Worm (Caenorhabditis elegans) whole organism, mixed stage, embryonic: ENCODE measurements around the gene hda-2.

Source experiments
- lsy-2 ChIP-seq: fragments of 150-350 bp; optimal IDR thresholded peaks from 2 replicates; lab custom pipeline; 2014; ENCODE audit warnings: missing biosample characterization, missing genetic modification characterization
- nhr-12 ChIP-seq: fragments of 150-350 bp; optimal IDR thresholded peaks from 2 replicates; lab custom pipeline; 2014; ENCODE audit warnings: missing biosample characterization, missing genetic modification characterization
- nhr-237 ChIP-seq: fragments of 150-350 bp; optimal IDR thresholded peaks from 2 replicates; lab custom pipeline; 2014; ENCODE audit warnings: missing biosample characterization, missing genetic modification characterization
- snpc-4 ChIP-seq: fragments of 150-350 bp; optimal IDR thresholded peaks from 2 replicates; lab custom pipeline; 2014; ENCODE audit warnings: missing biosample characterization, missing genetic modification characterization
- unc-62 ChIP-seq: fragments of 150-350 bp; optimal IDR thresholded peaks from 2 replicates; lab custom pipeline; 2014; ENCODE audit warnings: missing biosample characterization, missing genetic modification reagents, missing genetic modification characterization

DNA sequence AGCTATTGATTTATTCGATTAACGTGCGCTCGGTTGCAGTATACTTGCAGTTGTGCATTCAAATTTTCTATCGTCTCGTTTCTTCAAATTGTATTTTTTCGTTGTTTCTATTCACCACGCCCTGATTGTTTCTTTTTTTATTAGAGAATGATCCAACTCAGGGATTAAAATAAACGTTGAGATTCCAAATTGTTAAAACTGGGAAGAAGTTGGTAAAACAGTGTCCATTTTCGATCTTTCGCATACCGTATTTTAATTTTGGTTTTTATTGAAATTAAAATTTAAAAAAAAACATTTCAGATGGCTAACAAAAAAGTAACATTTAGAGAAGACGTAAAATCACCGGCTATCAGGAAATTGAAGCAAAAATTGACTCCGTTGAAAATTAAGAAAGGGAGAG lies 24.9 kb upstream of the hda-2 start, which contains the start of gene apn-1:
- TF ChIP-seq unc-62 (GFP tag; lab: Kevin White, UChicago) (no peak), nhr-237 (no peak), lsy-2 (tag; lab: Kevin White, UChicago) (no peak), snpc-4 (tag; lab: Kevin White, UChicago) (no peak), nhr-12 (tag; lab: Kevin White, UChicago) (no peak)
